Fruit fly (Drosophila melanogaster): ENCODE results near the gene Men-b.

The Men-b gene

dm6 chr3R:27185933-27186571 lies 34.6 kb downstream of the Men-b start (continued):
- TF ChIP-seq fd102C (GFP tag; optimal IDR thresholded peaks at IDR 0.05) (no peak), bigmax (GFP tag; optimal IDR thresholded peaks at IDR 0.05) (no peak), CG17802 (tag; optimal IDR thresholded peaks at IDR 0.05) (no peak), CG8281 (tag; optimal IDR thresholded peaks at IDR 0.05) (no peak), sd (tag; optimal IDR thresholded peaks at IDR 0.05) (no peak), z (GFP tag; IDR thresholded peaks at IDR 0.05) (no peak), ase (GFP tag; IDR thresholded peaks at IDR 0.05) (no peak), ato (GFP tag; IDR thresholded peaks at IDR 0.05; ENCODE audit: partially characterized antibody) (no peak), zf30C (GFP tag; optimal IDR thresholded peaks at IDR 0.05) (no peak), Kr (GFP tag; optimal IDR thresholded peaks at IDR 0.05) (no peak), Opbp (GFP tag; IDR thresholded peaks at IDR 0.05; ENCODE audit: partially characterized antibody) (no peak), CG6765 (GFP tag; optimal IDR thresholded peaks at IDR 0.05) (no peak), CG11093 (GFP tag; IDR thresholded peaks at IDR 0.05) (no peak), Sox100B (GFP tag; optimal IDR thresholded peaks at IDR 0.05) (no peak), CG2712 (tag; optimal IDR thresholded peaks at IDR 0.05) (peak; percentile 31), seq (GFP tag; IDR thresholded peaks at IDR 0.05) (no peak), wek (GFP tag; optimal IDR thresholded peaks at IDR 0.05) (no peak), CG6254 (GFP tag; optimal IDR thresholded peaks at IDR 0.05) (no peak), CG8089 (GFP tag; optimal IDR thresholded peaks at IDR 0.05) (no peak), NfI (GFP tag; optimal IDR thresholded peaks at IDR 0.05) (no peak), CG31224 (GFP tag; IDR thresholded peaks at IDR 0.05) (no peak), CG10147 (GFP tag; optimal IDR thresholded peaks at IDR 0.05) (no peak), slbo (GFP tag; IDR thresholded peaks at IDR 0.05) (no peak), CG10979 (tag; optimal IDR thresholded peaks at IDR 0.05) (peak; percentile 27), Atf3 (GFP tag; optimal IDR thresholded peaks at IDR 0.05) (no peak), Hmx (GFP tag; optimal IDR thresholded peaks at IDR 0.05) (no peak), sens-2 (GFP tag; IDR thresholded peaks at IDR 0.05) (0 out of 2 replicates have a peak, but pooled peaks have one; percentile 24), MBD-R2 (GFP tag; IDR thresholded peaks at IDR 0.05) (no peak), scrt (GFP tag; optimal IDR thresholded peaks at IDR 0.05) (no peak), CG16863 (GFP tag; optimal IDR thresholded peaks at IDR 0.05) (no peak), CG13424 (tag; optimal IDR thresholded peaks at IDR 0.05) (no peak), CG2116 (GFP tag; optimal IDR thresholded peaks at IDR 0.05) (no peak), toy (GFP tag; IDR thresholded peaks at IDR 0.05) (no peak), dmrt11E (tag; optimal IDR thresholded peaks at IDR 0.05) (peak; percentile 1), Jarid2 (GFP tag; optimal IDR thresholded peaks at IDR 0.05) (no peak), CG10321 (GFP tag; IDR thresholded peaks at IDR 0.05) (no peak), CG15696 (tag; optimal IDR thresholded peaks at IDR 0.05) (no peak), cg (GFP tag; optimal IDR thresholded peaks at IDR 0.05) (no peak), CG10274 (GFP tag; optimal IDR thresholded peaks at IDR 0.05) (no peak), chn (GFP tag; optimal IDR thresholded peaks at IDR 0.05) (no peak), ash1 (GFP tag; optimal IDR thresholded peaks at IDR 0.05) (no peak), CG10543 (GFP tag; optimal IDR thresholded peaks at IDR 0.05) (peak; percentile 25), bcd (GFP tag; optimal IDR thresholded peaks at IDR 0.05) (no peak), CG12942 (GFP tag; optimal IDR thresholded peaks at IDR 0.05) (no peak), sna (GFP tag; IDR thresholded peaks at IDR 0.05; ENCODE audit: partially characterized antibody) (no peak), knrl (GFP tag; IDR thresholded peaks at IDR 0.05; ENCODE audit: partially characterized antibody) (0 out of 3 replicates have a peak, but pooled peaks have one; percentile 10), psq (GFP tag; optimal IDR thresholded peaks at IDR 0.05) (no peak), CG18599 (GFP tag; optimal IDR thresholded peaks at IDR 0.05) (no peak), CG1603 (tag; optimal IDR thresholded peaks at IDR 0.05) (peak; percentile 38)

Measured in whole organism, embryonic.